Worm (Caenorhabditis elegans): ENCODE results near the gene hst-3.1.

The hst-3.1 gene

ce11 chrII:6160994-6161393, 8.1 kb downstream of the hst-3.1 start, which contains the start of gene exp-1:
exp-1 (minus strand) TSS chrII:6161094.
- TF ChIP-seq ZK546.5 (tag; optimal IDR thresholded peaks at IDR 0.05): no peak
- no peak for TF ChIP-seq Y75B8A.6 (GFP tag; IDR thresholded peaks at IDR 0.05)
- no peak for TF ChIP-seq daf-12 (tag; optimal IDR thresholded peaks at IDR 0.05)
- TF ChIP-seq mxl-2 (GFP tag; conservative IDR thresholded peaks at IDR 0.05): no peak
- no peak for TF ChIP-seq tra-1 (GFP tag; IDR thresholded peaks at IDR 0.05)
- TF ChIP-seq unc-130 (GFP tag; optimal IDR thresholded peaks at IDR 0.05): no peak
- no peak for TF ChIP-seq madf-5 (GFP tag; IDR thresholded peaks at IDR 0.05)
- TF ChIP-seq R02D3.7 (tag; optimal IDR thresholded peaks at IDR 0.05): no peak
- no peak for TF ChIP-seq nhr-41 (GFP tag; IDR thresholded peaks at IDR 0.05)
- TF ChIP-seq dmd-9 (GFP tag; IDR thresholded peaks at IDR 0.05): no peak
- no peak for TF ChIP-seq dve-1 (tag; optimal IDR thresholded peaks at IDR 0.05; ENCODE audit: insufficient read depth)

- TF ChIP-seq mdt-29 (GFP tag; IDR thresholded peaks at IDR 0.05) (no peak), unc-62 (GFP tag; optimal IDR thresholded peaks at IDR 0.05 in 1 of 2) (peak in 1 of 2 experiments; percentile 95), unc-62 (tag; optimal IDR thresholded peaks at IDR 0.05) (no peak)
Observed at ce11 chrII:6158111-6158510, 10.9 kb downstream of the hst-3.1 start.

- TF ChIP-seq mdt-29 (GFP tag; IDR thresholded peaks at IDR 0.05): no peak
- no peak for TF ChIP-seq snpc-4 (tag; optimal IDR thresholded peaks at IDR 0.05)
- no peak for TF ChIP-seq zip-11 (GFP tag; IDR thresholded peaks at IDR 0.05)
- TF ChIP-seq Y75B8A.6 (GFP tag; IDR thresholded peaks at IDR 0.05): no peak
- TF ChIP-seq aha-1 (tag): peak; percentile 9
- no peak for TF ChIP-seq fos-1 (tag; optimal IDR thresholded peaks at IDR 0.05)
- no peak for TF ChIP-seq gei-8 (GFP tag; optimal IDR thresholded peaks at IDR 0.05)
- no peak for TF ChIP-seq jun-1 (tag; optimal IDR thresholded peaks at IDR 0.05)
- no peak for TF ChIP-seq ceh-20 (GFP tag; IDR thresholded peaks at IDR 0.05)
- no peak for TF ChIP-seq hlh-30 (tag; optimal IDR thresholded peaks at IDR 0.05; ENCODE audit: insufficient read depth)
- TF ChIP-seq fkh-10 (GFP tag; optimal IDR thresholded peaks at IDR 0.05): peak; percentile 86
- TF ChIP-seq zag-1 (tag; optimal IDR thresholded peaks at IDR 0.05): no peak
- no peak for TF ChIP-seq F44E2.7 (GFP tag; IDR thresholded peaks at IDR 0.05)
- no peak for TF ChIP-seq ZK337.2 (GFP tag; IDR thresholded peaks at IDR 0.05)
- no peak for TF ChIP-seq aly-2 (tag; optimal IDR thresholded peaks at IDR 0.05)
- TF ChIP-seq nhr-11 (tag; optimal IDR thresholded peaks at IDR 0.05): no peak
- no peak for TF ChIP-seq arid-1 (GFP tag; conservative IDR thresholded peaks at IDR 0.05)
- TF ChIP-seq snpc-1.2 (GFP tag; IDR thresholded peaks at IDR 0.05): no peak
- no peak for TF ChIP-seq nhr-6 (tag; optimal IDR thresholded peaks at IDR 0.05)
- TF ChIP-seq lsy-2 (tag; optimal IDR thresholded peaks at IDR 0.05): no peak
- no peak for TF ChIP-seq daf-12 (tag; optimal IDR thresholded peaks at IDR 0.05)
- no peak for TF ChIP-seq madf-9 (GFP tag; conservative IDR thresholded peaks at IDR 0.05)
- TF ChIP-seq sdz-12 (GFP tag; optimal IDR thresholded peaks at IDR 0.05): no peak
- TF ChIP-seq lin-38 (GFP tag; IDR thresholded peaks at IDR 0.05): no peak
- no peak for TF ChIP-seq F49E8.2 (tag; optimal IDR thresholded peaks at IDR 0.05; ENCODE audit: borderline replicate concordance)
- no peak for TF ChIP-seq attf-4 (tag; optimal IDR thresholded peaks at IDR 0.05)
- TF ChIP-seq nhr-102 (tag; optimal IDR thresholded peaks at IDR 0.05): no peak
- peak; percentile 3 for TF ChIP-seq rbr-2 (tag; optimal IDR thresholded peaks at IDR 0.05)
- no peak for TF ChIP-seq tag-97 (GFP tag; IDR thresholded peaks at IDR 0.05)
- TF ChIP-seq spr-1 (tag; optimal IDR thresholded peaks at IDR 0.05): no peak
- TF ChIP-seq hmg-1.1 (GFP tag; IDR thresholded peaks at IDR 0.05): 0 out of 2 replicates have a peak, but pooled peaks have one; percentile 27
- TF ChIP-seq ctbp-1 (GFP tag; IDR thresholded peaks at IDR 0.05): peak; percentile 53; the same call in 1 of the 2 replicates
- TF ChIP-seq T20F7.1 (GFP tag; optimal IDR thresholded peaks at IDR 0.05): no peak
- TF ChIP-seq dve-1 (tag; optimal IDR thresholded peaks at IDR 0.05; ENCODE audit: insufficient read depth): no peak
- no peak for TF ChIP-seq ceh-44 (GFP tag; IDR thresholded peaks at IDR 0.05)
- no peak for TF ChIP-seq lim-7 (GFP tag; IDR thresholded peaks at IDR 0.05)
Observed at ce11 chrII:6149434-6149833, 19.6 kb downstream of the hst-3.1 start.

Data from whole organism, L4 larva.